Worm (Caenorhabditis elegans) whole organism, L2 larva: ENCODE data around the gene R07E3.6.
A peak's percentile ranks its signal among the peaks of the same experiment; 100 is the strongest.

Experiments used
- C34F6.9 ChIP-seq: fragments of 150-350 bp; optimal IDR thresholded peaks from 2 replicates; lab custom pipeline; 2014; ENCODE audit warnings: missing biosample characterization, missing genetic modification characterization
- F13H6.1 ChIP-seq: sonication (generic microtip); optimal IDR thresholded peaks from 2 replicates; lab custom pipeline; 2016; ENCODE audit warnings: missing genetic modification characterization, missing compliant biosample characterization
- R02D3.7 ChIP-seq: fragments of 150-350 bp; optimal IDR thresholded peaks from 2 replicates; lab custom pipeline; 2014; ENCODE audit warnings: missing biosample characterization, missing genetic modification characterization
- ZK546.5 ChIP-seq: sonication (generic microtip); optimal IDR thresholded peaks from 2 replicates; lab custom pipeline; 2017; ENCODE audit warnings: missing biosample characterization, missing genetic modification characterization
- alr-1 ChIP-seq: fragments of 150-350 bp; optimal IDR thresholded peaks from 2 replicates; lab custom pipeline; 2014; ENCODE audit warnings: missing biosample characterization, missing genetic modification characterization
- aly-2 ChIP-seq: fragments of 150-350 bp; optimal IDR thresholded peaks from 2 replicates; lab custom pipeline; 2014; ENCODE audit warnings: missing biosample characterization, missing genetic modification characterization
- ceh-82 ChIP-seq: fragments of 150-350 bp; optimal IDR thresholded peaks from 2 replicates; lab custom pipeline; 2014; ENCODE audit warnings: missing biosample characterization, missing genetic modification characterization
- crh-2 ChIP-seq: sonication (generic microtip); optimal IDR thresholded peaks from 2 replicates; lab custom pipeline; 2017; ENCODE audit warnings: missing biosample characterization, missing genetic modification characterization
- elt-1 ChIP-seq: fragments of 150-350 bp; optimal IDR thresholded peaks from 2 replicates; lab custom pipeline; 2014; ENCODE audit warnings: missing biosample characterization, missing genetic modification characterization
- fos-1 ChIP-seq: fragments of 150-350 bp; optimal IDR thresholded peaks from 2 replicates; lab custom pipeline; 2014; ENCODE audit warnings: missing biosample characterization, missing genetic modification characterization
- gmeb-1 ChIP-seq: fragments of 150-350 bp; optimal IDR thresholded peaks from 2 replicates; lab custom pipeline; 2014; ENCODE audit warnings: missing biosample characterization, missing genetic modification characterization
- lin-11 ChIP-seq: fragments of 150-350 bp; sonication (generic microtip); optimal IDR thresholded peaks from 2 replicates; lab custom pipeline; 2014; ENCODE audit warnings: missing biosample characterization, missing genetic modification characterization, inconsistent platforms, mixed read lengths
- lin-13 ChIP-seq: fragments of 150-350 bp; optimal IDR thresholded peaks from 2 replicates; lab custom pipeline; 2014; ENCODE audit warnings: missing biosample characterization, missing genetic modification reagents, missing genetic modification characterization
- lin-39 ChIP-seq: fragments of 150-350 bp; optimal IDR thresholded peaks from 2 replicates; lab custom pipeline; 2014; ENCODE audit warnings: missing biosample characterization, missing genetic modification reagents, missing genetic modification characterization
- mab-5 ChIP-seq: fragments of 150-350 bp; optimal IDR thresholded peaks from 2 replicates; lab custom pipeline; 2014; ENCODE audit warnings: missing biosample characterization, missing genetic modification characterization
- nhr-129 ChIP-seq: fragments of 150-350 bp; optimal IDR thresholded peaks from 2 replicates; lab custom pipeline; 2014; ENCODE audit warnings: missing biosample characterization, missing genetic modification characterization
- nhr-21 ChIP-seq: fragments of 150-350 bp; optimal IDR thresholded peaks from 2 replicates; lab custom pipeline; 2014; ENCODE audit warnings: missing biosample characterization, missing genetic modification characterization
- nhr-237 ChIP-seq: fragments of 150-350 bp; optimal IDR thresholded peaks from 2 replicates; lab custom pipeline; 2014; ENCODE audit warnings: missing biosample characterization, missing genetic modification characterization
- nhr-25 ChIP-seq: fragments of 150-350 bp; sonication (generic microtip); optimal IDR thresholded peaks from 3 replicates; lab custom pipeline; 2014; ENCODE audit warnings: missing biosample characterization, missing genetic modification characterization
- nhr-6 ChIP-seq: fragments of 150-350 bp; optimal IDR thresholded peaks from 2 replicates; lab custom pipeline; 2014; ENCODE audit warnings: missing biosample characterization, missing genetic modification characterization
- nhr-77 ChIP-seq: fragments of 150-350 bp; optimal IDR thresholded peaks from 2 replicates; lab custom pipeline; 2014; ENCODE audit warnings: missing biosample characterization, missing genetic modification characterization
- sem-4 ChIP-seq: fragments of 150-350 bp; optimal IDR thresholded peaks from 2 replicates; lab custom pipeline; 2014; ENCODE audit warnings: missing biosample characterization, missing genetic modification reagents, missing genetic modification characterization
- sma-3 ChIP-seq: sonication (generic microtip); optimal IDR thresholded peaks from 2 replicates; lab custom pipeline; 2016; ENCODE audit warnings: missing genetic modification reagents, missing genetic modification characterization, missing compliant biosample characterization
- sma-9 ChIP-seq, 2 experiments: fragments of 150-350 bp in 1 of 2; sonication (generic microtip) in 1 of 2; optimal IDR thresholded peaks; 2 replicates each; lab custom pipeline; 2014 to 2016; ENCODE audit warnings: missing genetic modification characterization in 2 of 2, mild to moderate bottlenecking in 1 of 2, missing biosample characterization in 1 of 2, missing compliant biosample characterization in 1 of 2, missing genetic modification reagents in 1 of 2, moderate library complexity in 1 of 2
- snpc-4 ChIP-seq: fragments of 150-350 bp; optimal IDR thresholded peaks from 2 replicates; lab custom pipeline; 2014; ENCODE audit warnings: missing biosample characterization, missing genetic modification characterization
- unc-62 ChIP-seq: fragments of 150-350 bp; optimal IDR thresholded peaks from 2 replicates; lab custom pipeline; 2014; ENCODE audit warnings: missing biosample characterization, missing genetic modification reagents, missing genetic modification characterization
- zag-1 ChIP-seq: fragments of 150-350 bp; optimal IDR thresholded peaks from 2 replicates; lab custom pipeline; 2014; ENCODE audit warnings: missing biosample characterization, missing genetic modification characterization
- ztf-1 ChIP-seq: fragments of 200-800 bp; sonication (Bioruptor generic); conservative IDR thresholded peaks from 2 replicates; pipeline ENCODE4 v1.3.6; 2022; ENCODE audit warnings: missing genetic modification characterization, missing compliant biosample characterization
- ztf-11 ChIP-seq: sonication (generic microtip); optimal IDR thresholded peaks from 2 replicates; lab custom pipeline; 2017; ENCODE audit warnings: missing biosample characterization, missing genetic modification characterization

Gene R07E3.6

DNA sequence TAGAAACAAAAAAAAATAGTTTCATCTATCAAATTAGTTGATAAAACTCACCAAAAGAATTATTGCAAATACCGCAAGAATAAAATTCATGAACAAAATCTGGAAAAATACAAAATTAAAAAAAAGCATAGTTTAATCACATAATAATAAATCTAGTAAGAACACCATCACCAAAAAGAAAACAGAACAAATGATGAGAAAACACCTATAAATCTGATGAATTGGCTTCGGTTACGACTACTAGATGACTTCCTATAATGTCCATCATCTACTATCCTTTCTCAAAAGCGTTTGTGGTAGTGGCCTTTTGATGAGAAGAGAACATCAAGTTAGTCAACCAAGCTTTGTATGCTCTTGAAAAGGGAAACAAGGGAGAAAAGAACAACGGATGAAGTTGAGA is 20.6 kb downstream of the R07E3.6 start, which contains the start of gene cut-5:
TSS of gene cut-5 (minus strand) at position 101 of the 400 bp plus-strand sequence.
- no peak for TF ChIP-seq ztf-1 (GFP tag; lab: Robert Waterston, UW)
- no peak for TF ChIP-seq aly-2 (tag; lab: Kevin White, UChicago)
- TF ChIP-seq nhr-77 (tag; lab: Kevin White, UChicago): no peak
- TF ChIP-seq nhr-25: no peak
- TF ChIP-seq mab-5 (tag; lab: Kevin White, UChicago): no peak
- no peak for TF ChIP-seq alr-1
- no peak for TF ChIP-seq ZK546.5
- no peak for TF ChIP-seq snpc-4
- TF ChIP-seq nhr-6: no peak
- TF ChIP-seq lin-13: no peak
- TF ChIP-seq sem-4 (tag; lab: Kevin White, UChicago): no peak
- TF ChIP-seq F13H6.1 (tag; lab: Kevin White, UChicago): no peak
- TF ChIP-seq ceh-82 (tag; lab: Kevin White, UChicago): no peak
- TF ChIP-seq zag-1: no peak
- TF ChIP-seq R02D3.7 (tag; lab: Kevin White, UChicago): no peak
- no peak for TF ChIP-seq sma-3
- no peak for TF ChIP-seq gmeb-1 (tag; lab: Kevin White, UChicago)
- TF ChIP-seq, all 48 proteins: peak for 0

DNA sequence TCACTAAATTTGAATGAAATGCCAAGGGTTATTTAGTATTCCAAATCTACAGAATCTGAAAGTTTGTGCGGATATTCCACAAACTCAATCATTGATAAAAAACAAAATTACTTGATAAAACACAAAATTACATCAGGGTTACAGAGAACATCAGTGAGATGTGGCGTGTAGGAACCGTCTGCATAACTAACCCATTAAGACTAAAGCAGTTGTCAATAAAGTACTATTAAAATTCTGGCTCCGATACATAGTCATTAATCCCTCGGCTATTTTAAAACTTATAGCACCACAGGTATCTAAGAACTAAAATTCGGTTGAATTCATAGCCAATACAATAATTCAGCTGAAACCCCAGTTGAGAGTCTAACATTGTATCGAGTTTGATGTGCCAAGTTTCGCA is 21.2 kb downstream of the R07E3.6 start:
- peak; percentile 39 for TF ChIP-seq crh-2 (tag; lab: Kevin White, UChicago)
- TF ChIP-seq nhr-129 (tag; lab: Kevin White, UChicago): peak; percentile 35
- TF ChIP-seq sma-9 (GFP tag; optimal IDR thresholded peaks at IDR 0.05; lab: Kevin White, UChicago): peak; percentile 7
- no peak for TF ChIP-seq sma-9 (tag; optimal IDR thresholded peaks at IDR 0.05; lab: Kevin White, UChicago)
- no peak for TF ChIP-seq zag-1
- TF ChIP-seq ztf-11 (tag; lab: Kevin White, UChicago): no peak
- TF ChIP-seq, all 48 proteins: peak for 3

DNA sequence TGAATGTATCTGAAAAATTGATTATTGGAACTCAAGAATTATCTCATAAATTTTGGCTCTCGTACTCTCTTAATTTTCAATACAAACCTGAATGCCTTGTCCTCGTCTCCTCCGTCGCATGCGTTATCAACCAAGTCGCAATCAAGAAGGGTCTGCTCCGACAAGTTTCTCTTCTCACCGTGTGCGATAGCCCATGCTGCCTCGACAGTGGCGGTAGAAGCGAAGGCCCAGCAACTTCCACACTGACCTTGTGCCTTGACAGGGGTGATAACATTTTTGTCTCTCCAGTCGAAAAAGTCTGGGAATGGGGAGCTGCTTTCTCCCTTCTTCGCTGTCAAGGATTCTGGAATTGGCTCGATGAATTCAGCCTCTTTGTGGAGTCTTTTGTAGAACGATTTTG is 22.5 kb downstream of the R07E3.6 start:
- TF ChIP-seq unc-62 (GFP tag; lab: Kevin White, UChicago) (no peak), crh-2 (tag; lab: Kevin White, UChicago) (no peak), lin-39 (tag; lab: Kevin White, UChicago) (no peak), fos-1 (tag; lab: Kevin White, UChicago) (peak; percentile 44), sma-9 (GFP tag; optimal IDR thresholded peaks at IDR 0.05; lab: Kevin White, UChicago) (peak; percentile 2), sma-9 (tag; optimal IDR thresholded peaks at IDR 0.05; lab: Kevin White, UChicago) (no peak), sem-4 (tag; lab: Kevin White, UChicago) (no peak), elt-1 (tag; lab: Kevin White, UChicago) (no peak), nhr-129 (tag; lab: Kevin White, UChicago) (no peak), alr-1 (no peak), nhr-77 (tag; lab: Kevin White, UChicago) (no peak), C34F6.9 (tag; lab: Kevin White, UChicago) (no peak), zag-1 (no peak)

DNA sequence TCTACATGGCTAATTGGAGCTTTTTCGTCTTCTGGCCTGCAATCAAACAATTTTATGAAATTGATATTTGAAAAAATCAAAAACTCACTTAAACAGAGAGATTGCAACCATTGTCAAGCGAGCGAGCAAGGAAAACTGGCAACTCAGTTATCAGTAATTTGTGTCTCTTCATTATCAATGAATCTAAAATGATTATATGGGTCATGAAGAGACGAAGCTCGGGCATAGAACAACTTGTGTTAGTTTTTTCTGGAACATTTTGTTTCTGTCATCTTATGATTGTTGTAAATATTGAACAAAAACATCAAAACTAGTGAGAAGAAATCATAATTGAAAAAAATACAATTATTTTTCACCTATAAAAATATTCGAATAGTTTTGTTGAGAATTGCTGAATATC is 23.5 kb downstream of the R07E3.6 start, which contains the start of gene R07E3.1:
TSS of gene R07E3.1 (minus strand) at position 176 of the 400 bp plus-strand sequence.
- TF ChIP-seq fos-1 (tag; lab: Kevin White, UChicago): peak; percentile 59
- TF ChIP-seq alr-1: no peak
- TF ChIP-seq gmeb-1 (tag; lab: Kevin White, UChicago): peak; percentile 10

DNA sequence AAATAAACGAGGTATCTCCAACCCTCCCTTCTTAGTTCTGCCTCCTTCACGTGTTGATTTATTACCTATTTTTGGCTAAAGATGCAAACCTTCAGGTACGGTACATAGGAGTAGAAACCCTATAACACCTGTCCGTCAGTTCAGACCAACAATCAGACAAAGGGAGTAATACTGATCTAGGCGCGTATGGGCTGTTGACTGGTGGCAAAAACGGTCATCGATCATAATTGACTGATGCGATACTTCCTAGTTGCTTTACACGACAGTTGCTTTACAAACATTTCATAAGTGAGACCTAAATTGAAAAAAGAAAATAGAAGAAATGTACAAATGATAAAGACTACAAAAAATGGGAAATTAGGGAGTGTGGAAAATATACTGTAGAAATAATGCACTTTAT is 32.6 kb downstream of the R07E3.6 start:
- TF ChIP-seq nhr-21 (tag; lab: Kevin White, UChicago): no peak
- TF ChIP-seq nhr-25: peak; percentile 42
- TF ChIP-seq C34F6.9 (tag; lab: Kevin White, UChicago): no peak

DNA sequence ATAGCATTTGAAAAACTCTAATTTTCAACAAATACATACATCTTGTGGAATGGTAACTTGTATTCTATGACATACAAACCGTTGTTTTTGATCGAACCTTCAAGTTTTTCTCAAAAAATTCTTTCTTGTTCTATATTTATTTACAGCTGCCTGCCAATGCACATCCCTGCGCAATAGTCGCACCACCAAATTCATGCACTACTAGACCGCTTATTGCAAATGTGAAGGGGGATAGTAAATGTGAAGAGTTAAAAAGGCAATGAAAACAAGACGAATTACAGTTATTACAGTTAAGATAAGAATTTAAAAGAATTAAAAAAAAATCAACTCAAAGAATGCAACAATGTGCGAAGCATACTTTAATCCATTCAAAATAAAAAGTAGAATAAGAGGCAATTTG is 36.3 kb downstream of the R07E3.6 start:
- TF ChIP-seq ceh-82 (tag; lab: Kevin White, UChicago): no peak

DNA sequence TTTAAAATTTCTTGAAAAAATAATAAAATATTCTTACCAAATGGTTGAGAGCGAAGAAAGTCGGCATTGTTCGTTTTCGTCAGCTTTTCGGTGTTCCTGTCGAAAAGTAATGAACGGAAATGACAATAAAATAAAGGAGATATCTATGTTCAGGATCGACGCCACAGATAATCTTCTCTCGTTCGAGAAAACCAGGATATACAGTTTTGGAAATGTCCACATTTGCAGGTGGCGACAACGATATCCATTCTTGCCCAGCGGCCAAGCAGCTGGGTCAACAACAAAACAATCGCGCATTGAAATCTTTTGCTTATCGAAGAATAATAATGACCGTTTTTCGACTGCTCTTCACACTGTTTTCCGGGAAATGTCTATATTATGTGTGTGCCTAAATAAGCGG is 38.1 kb downstream of the R07E3.6 start, which contains the start of gene R07E3.7:
TSS of gene R07E3.7 (minus strand) at position 101 of the 400 bp plus-strand sequence.
- TF ChIP-seq unc-62 (GFP tag; lab: Kevin White, UChicago) (no peak), zag-1 (no peak), elt-1 (tag; lab: Kevin White, UChicago) (no peak), alr-1 (no peak)

DNA sequence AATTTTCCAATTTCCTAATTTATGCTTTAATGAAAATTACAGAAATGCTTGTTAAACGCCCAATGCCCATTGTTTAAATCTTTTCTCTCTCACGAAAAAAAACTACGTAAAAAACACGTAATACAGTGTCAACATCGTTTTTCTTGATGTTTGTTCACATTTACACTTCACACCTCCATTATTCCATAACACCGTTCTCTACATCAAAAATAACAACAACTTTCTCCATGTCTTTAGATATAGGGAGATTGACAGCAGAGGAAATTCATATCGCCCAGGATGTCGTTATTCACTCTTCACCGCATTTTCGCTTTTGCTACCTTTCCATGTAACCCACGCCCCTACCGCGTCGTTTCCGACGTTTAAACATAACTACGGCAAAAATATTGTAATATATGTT is 40.6 kb downstream of the R07E3.6 start, which contains the start of gene efhc-1:
TSS of gene efhc-1 (plus strand) at position 301 of the 400 bp plus-strand sequence.
- TF ChIP-seq sma-9 (GFP tag; optimal IDR thresholded peaks at IDR 0.05; lab: Kevin White, UChicago): no peak
- no peak for TF ChIP-seq sma-9 (tag; optimal IDR thresholded peaks at IDR 0.05; lab: Kevin White, UChicago)
- no peak for TF ChIP-seq nhr-237 (tag; lab: Kevin White, UChicago)
- no peak for TF ChIP-seq alr-1
- no peak for TF ChIP-seq ceh-82 (tag; lab: Kevin White, UChicago)
- no peak for TF ChIP-seq lin-11 (tag; lab: Kevin White, UChicago)
